Fruit fly (Drosophila melanogaster) whole organism, embryonic: ENCODE data around the gene CG10165.

Experiments
- CG3726 ChIP-seq: fragments of 200-800 bp; sonication (Bioruptor generic); IDR thresholded peaks from 3 replicates; pipeline ENCODE4, ENCODE4 v1.3.6; 2022; ENCODE audit warnings: missing biosample characterization, missing genetic modification characterization

Gene CG10165

DNA sequence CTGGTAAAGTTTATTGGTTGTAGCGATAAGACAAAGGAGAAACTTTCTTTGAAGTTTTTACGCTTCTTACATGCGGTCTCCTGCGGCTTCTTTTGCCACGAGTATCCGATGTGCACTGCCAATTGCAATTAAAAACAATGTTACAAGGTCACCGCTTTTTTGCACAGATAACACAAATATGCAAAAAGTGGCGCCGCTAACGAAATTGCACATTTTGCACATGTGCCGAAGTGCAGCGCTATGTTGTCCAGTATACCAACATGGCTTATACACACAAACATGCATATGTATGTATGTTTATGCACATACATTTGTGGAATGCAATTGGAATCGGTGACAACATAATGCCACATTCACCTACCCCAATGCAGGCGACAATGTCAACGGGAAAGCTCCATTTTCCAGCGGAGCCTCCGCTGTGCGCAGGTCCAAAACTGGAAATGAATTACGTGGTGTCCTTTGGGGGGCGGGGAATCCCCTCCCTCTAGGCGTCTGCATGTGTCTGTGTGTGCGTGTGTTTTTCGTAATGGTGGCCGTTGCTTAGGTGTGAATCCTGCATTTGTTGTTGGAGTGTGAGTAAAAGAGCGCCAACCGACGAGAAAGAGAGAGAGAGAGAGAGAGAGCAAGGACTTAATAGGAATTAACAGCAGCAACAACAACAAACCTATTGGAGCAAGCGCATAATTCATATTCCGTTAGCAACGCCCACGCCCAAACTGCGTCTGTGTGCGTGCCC lies 50.7 kb downstream of the CG10165 start (continued):
- TF ChIP-seq CG3726 (GFP tag; lab: Robert Waterston, UW): no peak
